Worm (Caenorhabditis elegans): ENCODE data around the gene F31F6.2.

- TF ChIP-seq nfya-2 (GFP tag; IDR thresholded peaks at IDR 0.05) (no peak), mcd-1 (GFP tag; IDR thresholded peaks at IDR 0.05) (no peak), lin-35 (GFP tag; optimal IDR thresholded peaks at IDR 0.05) (no peak), dox-1 (GFP tag; IDR thresholded peaks at IDR 0.05) (no peak), snpc-1.1 (tag; optimal IDR thresholded peaks at IDR 0.05; ENCODE audit: insufficient read depth) (no peak), B0035.1 (tag; optimal IDR thresholded peaks at IDR 0.05) (no peak), xnd-1 (tag; optimal IDR thresholded peaks at IDR 0.05) (no peak), rpc-1 (optimal IDR thresholded peaks at IDR 0.05) (no peak), rpc-1 (tag; optimal IDR thresholded peaks at IDR 0.05) (no peak), nfyb-1 (GFP tag; IDR thresholded peaks at IDR 0.05) (no peak), egl-44 (GFP tag; IDR thresholded peaks at IDR 0.05) (no peak), F57C9.4 (tag; optimal IDR thresholded peaks at IDR 0.05) (no peak), let-607 (tag; optimal IDR thresholded peaks at IDR 0.05) (no peak), bed-2 (GFP tag; IDR thresholded peaks at IDR 0.05) (no peak), madf-3 (GFP tag; IDR thresholded peaks at IDR 0.05) (no peak)
Measured at ce11 chrX:14888188-14888587, 16.5 kb upstream of the F31F6.2 start, which contains the start of gene daf-6.
